Fruit fly (Drosophila melanogaster): Measurements from ENCODE around the gene CG5445.

The CG5445 gene

DNA sequence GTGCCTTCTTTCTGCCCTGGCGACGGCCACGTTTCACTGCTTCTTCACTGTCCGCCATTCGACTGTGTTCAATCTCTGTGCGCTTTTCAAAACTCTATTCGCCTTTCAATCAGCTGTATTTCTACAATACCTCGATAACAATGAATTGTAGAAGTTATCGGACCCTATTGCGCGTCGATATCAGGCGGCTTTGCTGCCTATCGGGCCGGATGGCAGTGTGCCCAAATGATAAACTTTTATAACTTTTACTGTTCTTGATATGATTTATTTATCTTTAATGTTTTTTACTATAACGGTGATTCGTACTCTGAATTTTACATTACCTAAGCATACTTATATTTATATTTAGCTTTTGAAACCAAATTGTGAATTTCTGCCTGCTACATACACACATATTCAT lies 37.4 kb upstream of the CG5445 start, which contains the start of gene CG8915:
TSS of gene CG8915 (minus strand) at position 148 of the 400 bp plus-strand sequence.
- TF ChIP-seq dmrt93B (GFP tag; optimal IDR thresholded peaks at IDR 0.05) (no peak), rgr (GFP tag; optimal IDR thresholded peaks at IDR 0.05) (peak; percentile 32), Hr83 (GFP tag; optimal IDR thresholded peaks at IDR 0.05; ENCODE audit: poor library complexity, severe bottlenecking) (no peak), OdsH (GFP tag; optimal IDR thresholded peaks at IDR 0.05) (no peak), woc (GFP tag; optimal IDR thresholded peaks at IDR 0.05) (no peak)

DNA sequence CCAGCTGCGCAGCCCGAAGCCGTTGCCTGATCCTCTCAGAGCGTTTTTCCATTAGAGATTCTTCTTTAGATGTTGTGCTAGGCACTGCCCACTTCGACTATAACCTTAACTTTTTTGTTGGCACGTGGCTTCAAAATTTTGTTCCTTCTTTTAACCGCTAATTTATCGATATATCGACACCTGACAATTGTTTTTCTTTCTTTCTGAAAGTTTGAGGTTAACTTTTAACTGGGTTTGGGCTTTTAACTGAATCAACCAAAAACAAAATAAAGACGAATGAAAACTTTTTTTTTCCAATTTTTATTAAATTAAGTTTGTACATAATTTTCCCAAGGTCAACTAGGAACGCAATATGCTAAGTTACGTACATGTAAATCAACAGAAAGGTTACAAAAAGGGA lies 35.4 kb upstream of the CG5445 start, which contains the start of gene CG42854:
TSS of gene CG42854 (minus strand) at position 101 of the 400 bp plus-strand sequence.
- TF ChIP-seq Myc (optimal IDR thresholded peaks at IDR 0.05), result no peak
- no peak for TF ChIP-seq br (GFP tag; optimal IDR thresholded peaks at IDR 0.05)
- TF ChIP-seq Dfd (GFP tag; optimal IDR thresholded peaks at IDR 0.05), result no peak
- TF ChIP-seq dmrt93B (GFP tag; optimal IDR thresholded peaks at IDR 0.05), result no peak
- TF ChIP-seq CG32264 (GFP tag; optimal IDR thresholded peaks at IDR 0.05), result no peak
- no peak for TF ChIP-seq tai (GFP tag; optimal IDR thresholded peaks at IDR 0.05)
- TF ChIP-seq fru (GFP tag; optimal IDR thresholded peaks at IDR 0.05), result no peak
- TF ChIP-seq h (GFP tag; optimal IDR thresholded peaks at IDR 0.05), result no peak

DNA sequence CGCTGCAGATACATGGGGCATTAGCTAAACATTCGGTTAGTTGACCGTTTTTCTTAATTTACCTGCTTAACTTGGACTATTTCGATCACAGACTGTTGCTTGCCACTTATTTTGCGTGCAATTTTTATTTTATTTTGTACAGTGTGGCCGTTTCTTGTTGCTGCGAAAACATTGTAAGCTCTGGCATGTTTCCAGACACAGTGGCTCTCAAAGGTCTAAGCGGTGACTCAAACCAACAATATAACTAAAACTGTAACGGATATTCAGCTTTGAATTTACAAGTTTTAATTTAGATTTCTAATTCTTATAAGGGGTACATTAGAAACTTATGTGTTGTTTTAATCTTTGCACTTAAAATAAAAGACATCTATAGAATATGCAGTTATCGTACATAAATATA lies 33.0 kb upstream of the CG5445 start, which contains the start of gene CG8675:
TSS of gene CG8675 (minus strand) at position 177 of the 400 bp plus-strand sequence.
- no peak for TF ChIP-seq rgr (GFP tag; optimal IDR thresholded peaks at IDR 0.05)
- no peak for TF ChIP-seq Hr78 (GFP tag; optimal IDR thresholded peaks at IDR 0.05)
- peak; percentile 86 for TF ChIP-seq Myc (optimal IDR thresholded peaks at IDR 0.05)
- TF ChIP-seq brk (GFP tag; optimal IDR thresholded peaks at IDR 0.05), result no peak
- no peak for TF ChIP-seq pan (optimal IDR thresholded peaks at IDR 0.05)

DNA sequence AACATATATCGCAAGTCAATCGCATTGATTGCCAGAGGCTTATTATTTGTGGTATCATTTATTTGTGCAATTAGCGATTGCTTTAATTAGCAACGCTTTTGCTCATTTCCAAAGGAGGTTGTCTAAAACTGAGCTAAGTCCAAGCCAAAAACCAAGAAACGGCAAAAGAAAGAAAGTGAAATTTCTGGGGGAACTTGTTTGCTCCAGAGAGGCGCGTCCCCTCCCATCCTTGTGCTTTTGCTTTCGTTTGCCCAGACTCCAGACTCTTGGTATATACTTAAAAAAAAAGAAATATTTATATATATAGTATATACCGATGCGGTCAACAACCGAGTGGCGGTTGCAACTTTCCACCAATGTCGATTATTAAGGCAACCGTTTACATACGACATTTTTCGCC lies 28.2 kb upstream of the CG5445 start:
- TF ChIP-seq Jra (GFP tag; optimal IDR thresholded peaks at IDR 0.05), result no peak
- TF ChIP-seq N (GFP tag; optimal IDR thresholded peaks at IDR 0.05), result no peak
- TF ChIP-seq Hr83 (GFP tag; optimal IDR thresholded peaks at IDR 0.05; ENCODE audit: poor library complexity, severe bottlenecking), result no peak
- no peak for TF ChIP-seq HLH106 (tag; optimal IDR thresholded peaks at IDR 0.05)
- TF ChIP-seq tai (GFP tag; optimal IDR thresholded peaks at IDR 0.05), result no peak
- no peak for TF ChIP-seq CG32264 (GFP tag; optimal IDR thresholded peaks at IDR 0.05)
- TF ChIP-seq jim (GFP tag; optimal IDR thresholded peaks at IDR 0.05), result no peak

DNA sequence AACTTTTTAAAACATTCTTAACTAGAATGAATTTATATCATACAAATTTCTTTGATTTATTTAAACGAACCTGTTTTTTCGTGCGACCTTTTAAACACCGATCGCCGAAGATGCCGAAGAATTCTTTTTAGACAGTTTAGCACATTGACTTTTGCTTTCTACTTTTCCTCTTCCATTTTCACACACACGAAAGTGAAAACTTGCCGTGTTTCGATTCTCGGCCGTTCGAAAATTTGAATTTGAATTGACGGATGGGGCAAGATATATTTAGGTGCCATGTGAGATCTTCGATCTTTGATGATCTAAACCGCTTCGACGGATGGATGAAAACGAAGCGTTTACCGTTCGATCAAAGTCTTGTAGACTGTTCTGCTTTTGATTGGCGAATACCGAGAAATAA lies 26.6 kb upstream of the CG5445 start:
- TF ChIP-seq HLH106 (tag; optimal IDR thresholded peaks at IDR 0.05) (no peak), tai (GFP tag; optimal IDR thresholded peaks at IDR 0.05) (no peak)

DNA sequence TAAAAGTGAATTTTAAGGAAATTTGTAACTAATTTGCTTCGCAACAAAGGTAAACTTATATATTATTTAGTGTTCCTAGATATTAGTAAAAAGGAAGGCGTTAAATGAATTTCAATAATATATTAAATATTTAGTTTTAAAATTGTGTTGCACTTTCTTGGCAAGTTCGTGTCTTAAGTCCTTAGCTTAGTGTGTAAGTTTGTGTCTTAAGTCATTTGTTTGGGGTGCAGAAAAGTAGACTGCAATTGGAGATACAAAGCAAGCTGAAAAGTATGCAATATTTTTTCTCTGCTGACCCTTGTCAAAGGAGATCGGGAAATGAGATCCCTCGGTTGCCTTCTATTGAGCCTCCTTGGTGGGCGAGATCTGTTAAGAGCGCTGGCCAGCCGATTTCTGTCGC lies 20.2 kb upstream of the CG5445 start:
- TF ChIP-seq N (GFP tag; optimal IDR thresholded peaks at IDR 0.05), result peak; percentile 45
- TF ChIP-seq GATAd (GFP tag; optimal IDR thresholded peaks at IDR 0.05), result no peak

DNA sequence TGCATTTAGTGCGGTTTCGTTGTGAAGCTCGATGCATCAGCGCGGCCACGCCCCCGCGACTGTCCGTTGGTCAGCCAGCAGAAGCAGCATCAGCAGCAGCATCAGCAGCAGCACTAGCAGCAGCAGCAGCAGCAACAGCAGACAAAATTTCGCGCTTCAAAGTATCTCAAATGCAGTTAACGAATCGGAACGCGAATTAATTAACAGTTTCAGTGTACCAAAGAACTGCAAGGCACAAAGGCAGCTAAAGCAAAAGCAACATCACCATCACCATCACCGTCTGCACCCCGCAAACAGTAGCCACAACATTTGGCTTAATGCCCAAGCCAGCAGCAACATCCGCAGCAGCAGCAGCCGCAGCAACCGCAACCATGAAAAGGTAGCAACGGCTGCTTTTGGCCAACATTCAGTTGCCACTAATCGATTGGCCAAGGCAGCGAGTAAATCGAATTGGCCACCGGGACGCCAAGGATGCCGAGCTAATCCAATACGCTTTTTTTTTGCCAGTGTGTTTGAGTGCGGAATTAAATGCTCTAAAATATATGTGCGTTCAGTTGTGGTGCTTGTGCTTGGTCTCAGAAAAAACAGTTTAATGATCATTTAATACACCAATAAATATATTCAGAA lies 16.8 kb upstream of the CG5445 start:
- TF ChIP-seq sv (GFP tag; optimal IDR thresholded peaks at IDR 0.05) (no peak), Dfd (GFP tag; optimal IDR thresholded peaks at IDR 0.05) (peak; percentile 93)

DNA sequence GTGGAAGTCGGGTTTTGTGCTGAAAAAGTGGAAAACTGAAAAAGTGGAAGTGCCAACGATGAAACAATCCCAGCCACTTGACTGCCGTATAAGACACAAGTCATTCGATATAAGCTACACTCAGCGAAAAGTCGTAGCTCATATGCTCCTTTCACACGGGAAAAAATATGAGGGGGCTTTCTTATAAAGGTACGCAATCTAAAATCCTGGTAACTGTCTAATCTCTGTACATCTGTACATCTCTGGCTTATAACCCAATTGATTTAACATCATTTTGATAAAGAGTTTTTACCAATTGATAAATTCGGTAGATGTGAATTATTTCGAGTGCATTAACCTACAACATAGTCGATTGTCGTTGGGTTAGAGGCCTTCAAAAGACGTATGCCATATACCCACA lies 7.5 kb upstream of the CG5445 start:
- TF ChIP-seq dl (GFP tag; optimal IDR thresholded peaks at IDR 0.05; ENCODE audit: insufficient read depth in 1 of 2, partially characterized antibody in 2 of 2), result no peak
- no peak for TF ChIP-seq psq (GFP tag; optimal IDR thresholded peaks at IDR 0.05)
- no peak for TF ChIP-seq Hr78 (GFP tag; optimal IDR thresholded peaks at IDR 0.05)
- TF ChIP-seq sage (GFP tag; optimal IDR thresholded peaks at IDR 0.05), result no peak
- no peak for TF ChIP-seq pan (optimal IDR thresholded peaks at IDR 0.05)
- no peak for TF ChIP-seq dmrt93B (GFP tag; optimal IDR thresholded peaks at IDR 0.05)
- no peak for TF ChIP-seq sv (GFP tag; optimal IDR thresholded peaks at IDR 0.05)
- no peak for TF ChIP-seq ey (GFP tag; optimal IDR thresholded peaks at IDR 0.05)
- TF ChIP-seq woc (GFP tag; optimal IDR thresholded peaks at IDR 0.05), result no peak
- no peak for TF ChIP-seq N (GFP tag; optimal IDR thresholded peaks at IDR 0.05)
- no peak for TF ChIP-seq Hr83 (GFP tag; optimal IDR thresholded peaks at IDR 0.05; ENCODE audit: poor library complexity, severe bottlenecking)
